Worm (Caenorhabditis elegans) whole organism, L3 larva: ENCODE measurements around the gene lsy-13.

Source experiments
- ceh-16 ChIP-seq: sonication (generic microtip); optimal IDR thresholded peaks from 2 replicates; lab custom pipeline; 2017; ENCODE audit warnings: missing biosample characterization, missing genetic modification characterization
- jun-1 ChIP-seq: fragments of 150-350 bp; optimal IDR thresholded peaks from 2 replicates; lab custom pipeline; 2014; ENCODE audit warnings: missing biosample characterization, missing genetic modification reagents, missing genetic modification characterization
- nhr-76 ChIP-seq: fragments of 150-350 bp; sonication (generic microtip); optimal IDR thresholded peaks from 5 replicates; lab custom pipeline; 2014; ENCODE audit warnings: missing biosample characterization, missing genetic modification characterization
- pqm-1 ChIP-seq: fragments of 150-350 bp; optimal IDR thresholded peaks from 2 replicates; lab custom pipeline; 2017; ENCODE audit warnings: missing biosample characterization, missing genetic modification characterization, inconsistent platforms
- skn-1 ChIP-seq: fragments of 150-350 bp; optimal IDR thresholded peaks from 2 replicates; lab custom pipeline; 2014; ENCODE audit warnings: missing biosample characterization, missing genetic modification characterization

ce11 chrIV:16898205-16898604, 34.5 kb downstream of the lsy-13 start:
- no peak for TF ChIP-seq skn-1 (tag; lab: Kevin White, UChicago)
- TF ChIP-seq nhr-76 (tag; lab: Kevin White, UChicago): no peak
- TF ChIP-seq jun-1: no peak
- no peak for TF ChIP-seq ceh-16 (tag; lab: Kevin White, UChicago)
- TF ChIP-seq pqm-1 (tag; lab: Kevin White, UChicago): no peak
